Worm (Caenorhabditis elegans) whole organism, L1 larva: ENCODE measurements around the gene F46F5.11.

ENCODE experiments used
- C16A3.4 ChIP-seq: fragments of 150-350 bp; optimal IDR thresholded peaks from 2 replicates; lab custom pipeline; 2014; ENCODE audit warnings: missing biosample characterization, missing genetic modification characterization
- aly-2 ChIP-seq: fragments of 150-350 bp; optimal IDR thresholded peaks from 2 replicates; lab custom pipeline; 2014; ENCODE audit warnings: missing biosample characterization, missing genetic modification characterization
- ama-1 ChIP-seq: fragments of 150-350 bp; optimal IDR thresholded peaks from 2 replicates; lab custom pipeline; 2014
- elt-2 ChIP-seq: sonication (generic microtip); optimal IDR thresholded peaks from 2 replicates; lab custom pipeline; 2016; ENCODE audit warnings: missing genetic modification characterization, mild to moderate bottlenecking, inconsistent platforms, missing compliant biosample characterization, missing genetic modification reagents
- fkh-10 ChIP-seq: sonication (generic microtip); optimal IDR thresholded peaks from 2 replicates; lab custom pipeline; 2017; ENCODE audit warnings: missing biosample characterization, missing genetic modification reagents, missing genetic modification characterization
- mep-1 ChIP-seq: fragments of 150-350 bp; optimal IDR thresholded peaks from 2 replicates; lab custom pipeline; 2014; ENCODE audit warnings: missing biosample characterization, missing genetic modification characterization
- nhr-11 ChIP-seq: fragments of 150-350 bp; optimal IDR thresholded peaks from 2 replicates; lab custom pipeline; 2014; ENCODE audit warnings: missing biosample characterization, missing genetic modification characterization
- nhr-20 ChIP-seq: sonication (generic microtip); optimal IDR thresholded peaks from 2 replicates; lab custom pipeline; 2016; ENCODE audit warnings: mild to moderate bottlenecking, missing genetic modification characterization, missing compliant biosample characterization
- nhr-90 ChIP-seq: sonication (generic microtip); optimal IDR thresholded peaks from 2 replicates; lab custom pipeline; 2016; ENCODE audit warnings: mild to moderate bottlenecking, missing genetic modification characterization, missing compliant biosample characterization; ENCODE audit not compliant: poor library complexity
- skn-1 ChIP-seq: fragments of 150-350 bp; optimal IDR thresholded peaks from 2 replicates; lab custom pipeline; 2014; ENCODE audit warnings: missing biosample characterization, missing genetic modification characterization
- snpc-4 ChIP-seq: fragments of 150-350 bp; optimal IDR thresholded peaks from 2 replicates; lab custom pipeline; 2014; ENCODE audit warnings: missing biosample characterization, missing genetic modification characterization
- unc-62 ChIP-seq: fragments of 150-350 bp; optimal IDR thresholded peaks from 2 replicates; lab custom pipeline; 2014; ENCODE audit warnings: missing biosample characterization, missing genetic modification reagents, missing genetic modification characterization

ce11 chrII:825521-825920 is 17.0 kb downstream of the F46F5.11 start, which contains the start of gene F28A10.1:
- TF ChIP-seq nhr-20 (tag; lab: Kevin White, UChicago) (no peak), nhr-90 (tag; lab: Kevin White, UChicago) (no peak), ama-1 (no peak), skn-1 (no peak), C16A3.4 (tag; lab: Kevin White, UChicago) (no peak), nhr-11 (tag; lab: Kevin White, UChicago) (no peak), unc-62 (no peak), elt-2 (tag; lab: Kevin White, UChicago) (no peak), fkh-10 (no peak), snpc-4 (tag; lab: Kevin White, UChicago) (no peak), mep-1 (tag; lab: Kevin White, UChicago) (no peak), aly-2 (tag; lab: Kevin White, UChicago) (no peak)
